Worm (Caenorhabditis elegans) whole organism, L1 larva: ENCODE measurements around the gene rpac-19.
A peak's percentile ranks its signal among the peaks of the same experiment; 100 is the strongest.

Experiments used
- C16A3.4 ChIP-seq: fragments of 150-350 bp; optimal IDR thresholded peaks from 2 replicates; lab custom pipeline; 2014; ENCODE audit warnings: missing biosample characterization, missing genetic modification characterization
- aha-1 ChIP-seq: fragments of 150-350 bp; optimal IDR thresholded peaks from 2 replicates; lab custom pipeline; 2014; ENCODE audit warnings: missing biosample characterization, missing genetic modification characterization
- blmp-1 ChIP-seq: fragments of 150-350 bp; optimal IDR thresholded peaks from 2 replicates; lab custom pipeline; 2014; ENCODE audit warnings: missing biosample characterization, missing genetic modification characterization
- ceh-63 ChIP-seq: fragments of 200-800 bp; sonication (Bioruptor generic); optimal IDR thresholded peaks from 2 replicates; lab custom pipeline; 2018; ENCODE audit warnings: mild to moderate bottlenecking, missing genetic modification characterization, missing compliant biosample characterization
- ceh-8 ChIP-seq: fragments of 200-800 bp; sonication (Bioruptor generic); optimal IDR thresholded peaks from 2 replicates; lab custom pipeline; 2018; ENCODE audit warnings: mild to moderate bottlenecking, missing genetic modification characterization, moderate library complexity, missing compliant biosample characterization
- ceh-82 ChIP-seq, 3 experiments: fragments of 150-350 bp in 1 of 3; sonication (generic microtip) in 2 of 3; optimal IDR thresholded peaks; 2 replicates each; lab custom pipeline; 2014 to 2017; ENCODE audit warnings: missing biosample characterization in 3 of 3, missing genetic modification characterization in 3 of 3
- ceh-88 ChIP-seq: fragments of 200-800 bp; sonication (Bioruptor generic); IDR thresholded peaks from 2 replicates; pipeline ENCODE4 v1.3.6; 2022; ENCODE audit warnings: missing genetic modification characterization, missing compliant biosample characterization
- dsc-1 ChIP-seq: sonication (generic microtip); optimal IDR thresholded peaks from 2 replicates; lab custom pipeline; 2016; ENCODE audit warnings: mild to moderate bottlenecking, missing genetic modification characterization, missing compliant biosample characterization
- efl-3 ChIP-seq: fragments of 200-800 bp; sonication (Bioruptor generic); optimal IDR thresholded peaks from 2 replicates; lab custom pipeline; 2018; ENCODE audit warnings: mild to moderate bottlenecking, missing genetic modification characterization, missing compliant biosample characterization
- egl-13 ChIP-seq: sonication (generic microtip); optimal IDR thresholded peaks from 2 replicates; lab custom pipeline; 2016; ENCODE audit warnings: missing genotype, missing genetic modification reagents, missing genetic modification characterization, missing compliant biosample characterization
- elt-2 ChIP-seq: sonication (generic microtip); optimal IDR thresholded peaks from 2 replicates; lab custom pipeline; 2016; ENCODE audit warnings: missing genetic modification characterization, mild to moderate bottlenecking, inconsistent platforms, missing compliant biosample characterization, missing genetic modification reagents
- ets-5 ChIP-seq: fragments of 200-800 bp; sonication (Bioruptor generic); IDR thresholded peaks from 2 replicates; pipeline ENCODE4 v1.3.6; 2022; ENCODE audit warnings: missing genetic modification characterization, missing compliant biosample characterization
- fos-1 ChIP-seq: fragments of 150-350 bp; optimal IDR thresholded peaks from 2 replicates; lab custom pipeline; 2014; ENCODE audit warnings: missing biosample characterization, missing genetic modification characterization
- hlh-17 ChIP-seq: fragments of 200-800 bp; sonication (Bioruptor generic); optimal IDR thresholded peaks from 2 replicates; lab custom pipeline; 2018; ENCODE audit warnings: missing genetic modification characterization, mild to moderate bottlenecking, missing compliant biosample characterization, moderate library complexity, borderline replicate concordance
- hlh-4 ChIP-seq: sonication (generic microtip); optimal IDR thresholded peaks from 2 replicates; lab custom pipeline; 2016; ENCODE audit warnings: mild to moderate bottlenecking, missing genetic modification characterization, missing compliant biosample characterization
- hpl-2 ChIP-seq: fragments of 150-350 bp; optimal IDR thresholded peaks from 2 replicates; lab custom pipeline; 2014; ENCODE audit warnings: missing biosample characterization, missing genetic modification reagents, missing genetic modification characterization
- irx-1 ChIP-seq: sonication (generic microtip); optimal IDR thresholded peaks from 2 replicates; lab custom pipeline; 2016; ENCODE audit warnings: missing genetic modification characterization, missing compliant biosample characterization
- isw-1 ChIP-seq: fragments of 200-800 bp; sonication (Bioruptor generic); IDR thresholded peaks from 2 replicates; pipeline ENCODE4 v1.3.6; 2022; ENCODE audit warnings: missing genetic modification characterization, missing compliant biosample characterization
- lin-14 ChIP-seq: fragments of 200-800 bp; sonication (Bioruptor generic); optimal IDR thresholded peaks from 2 replicates; lab custom pipeline; 2018; ENCODE audit warnings: mild to moderate bottlenecking, missing genetic modification characterization, moderate library complexity, missing compliant biosample characterization
- lin-35 ChIP-seq, 2 experiments: fragments of 150-350 bp; optimal IDR thresholded peaks; 2 replicates each; lab custom pipeline; 2014; ENCODE audit warnings: missing biosample characterization in 2 of 2, missing genetic modification characterization in 2 of 2, missing genetic modification reagents in 2 of 2
- lin-39 ChIP-seq: fragments of 150-350 bp; optimal IDR thresholded peaks from 2 replicates; lab custom pipeline; 2014; ENCODE audit warnings: missing biosample characterization, missing genetic modification reagents, missing genetic modification characterization
- lir-3 ChIP-seq: sonication (generic microtip); optimal IDR thresholded peaks from 2 replicates; lab custom pipeline; 2016; ENCODE audit warnings: mild to moderate bottlenecking, missing genetic modification characterization, moderate library complexity, missing compliant biosample characterization; ENCODE audit not compliant: poor library complexity
- lsy-2 ChIP-seq, 2 experiments: fragments of 150-350 bp; optimal IDR thresholded peaks; 2 replicates each; lab custom pipeline; 2014; ENCODE audit warnings: missing biosample characterization in 2 of 2, missing genetic modification characterization in 2 of 2
- mep-1 ChIP-seq: fragments of 150-350 bp; optimal IDR thresholded peaks from 2 replicates; lab custom pipeline; 2014; ENCODE audit warnings: missing biosample characterization, missing genetic modification characterization
- nhr-11 ChIP-seq: fragments of 150-350 bp; optimal IDR thresholded peaks from 2 replicates; lab custom pipeline; 2014; ENCODE audit warnings: missing biosample characterization, missing genetic modification characterization
- nhr-12 ChIP-seq: sonication (generic microtip); optimal IDR thresholded peaks from 2 replicates; lab custom pipeline; 2017; ENCODE audit warnings: missing biosample characterization, missing genetic modification characterization
- nhr-28 ChIP-seq: fragments of 150-350 bp; optimal IDR thresholded peaks from 2 replicates; lab custom pipeline; 2014; ENCODE audit warnings: missing biosample characterization, missing genetic modification characterization
- nhr-47 ChIP-seq: sonication (generic microtip); optimal IDR thresholded peaks from 2 replicates; lab custom pipeline; 2016; ENCODE audit warnings: mild to moderate bottlenecking, missing genetic modification characterization, moderate library complexity, missing compliant biosample characterization
- nhr-71 ChIP-seq: sonication (generic microtip); optimal IDR thresholded peaks from 2 replicates; lab custom pipeline; 2016; ENCODE audit warnings: mild to moderate bottlenecking, missing genetic modification characterization, moderate library complexity, missing compliant biosample characterization
- nhr-76 ChIP-seq: sonication (generic microtip); optimal IDR thresholded peaks from 2 replicates; lab custom pipeline; 2017; ENCODE audit warnings: missing biosample characterization, missing genetic modification characterization
- nhr-84 ChIP-seq: sonication (generic microtip); optimal IDR thresholded peaks from 2 replicates; lab custom pipeline; 2017; ENCODE audit warnings: missing biosample characterization, missing genetic modification characterization
- nhr-85 ChIP-seq: sonication (generic microtip); peaks from one replicate; lab custom pipeline; 2016; ENCODE audit warnings: missing genetic modification characterization, inconsistent platforms, missing compliant biosample characterization
- pag-3 ChIP-seq: sonication (generic microtip); optimal IDR thresholded peaks from 2 replicates; lab custom pipeline; 2017; ENCODE audit warnings: missing genetic modification characterization, mild to moderate bottlenecking, missing compliant biosample characterization, antibody characterized with exemption, borderline replicate concordance; ENCODE audit not compliant: insufficient read depth
- pqm-1 ChIP-seq: sonication (generic microtip); optimal IDR thresholded peaks from 3 replicates; lab custom pipeline; 2017; ENCODE audit warnings: missing biosample characterization, missing genetic modification characterization
- rnt-1 ChIP-seq: sonication (generic microtip); optimal IDR thresholded peaks from 2 replicates; lab custom pipeline; 2016; ENCODE audit warnings: mild to moderate bottlenecking, missing genetic modification characterization, moderate library complexity, missing compliant biosample characterization
- snpc-4 ChIP-seq: fragments of 150-350 bp; optimal IDR thresholded peaks from 2 replicates; lab custom pipeline; 2014; ENCODE audit warnings: missing biosample characterization, missing genetic modification characterization
- sup-37 ChIP-seq: fragments of 200-800 bp; sonication (Bioruptor generic); optimal IDR thresholded peaks from 2 replicates; lab custom pipeline; 2018; ENCODE audit warnings: mild to moderate bottlenecking, missing genetic modification characterization, missing compliant biosample characterization
- tbx-2 ChIP-seq: sonication (generic microtip); optimal IDR thresholded peaks from 2 replicates; lab custom pipeline; 2016; ENCODE audit warnings: missing genetic modification characterization, missing compliant biosample characterization
- unc-30 ChIP-seq: sonication (generic microtip); optimal IDR thresholded peaks from 2 replicates; lab custom pipeline; 2017; ENCODE audit warnings: missing biosample characterization, missing genetic modification characterization
- unc-62 ChIP-seq: fragments of 150-350 bp; optimal IDR thresholded peaks from 2 replicates; lab custom pipeline; 2014; ENCODE audit warnings: missing biosample characterization, missing genetic modification reagents, missing genetic modification characterization
- unc-98 ChIP-seq: fragments of 200-800 bp; sonication (Bioruptor generic); IDR thresholded peaks from 2 replicates; pipeline ENCODE4 v1.3.6; 2022; ENCODE audit warnings: missing genetic modification characterization, missing compliant biosample characterization
- vab-15 ChIP-seq: sonication (generic microtip); optimal IDR thresholded peaks from 2 replicates; lab custom pipeline; 2017; ENCODE audit warnings: missing genotype, mild to moderate bottlenecking, missing genetic modification characterization, missing compliant biosample characterization
- xbp-1 ChIP-seq: sonication (generic microtip); optimal IDR thresholded peaks from 2 replicates; lab custom pipeline; 2016; ENCODE audit warnings: missing genetic modification characterization, missing compliant biosample characterization
- zag-1 ChIP-seq: fragments of 150-350 bp; optimal IDR thresholded peaks from 2 replicates; lab custom pipeline; 2014; ENCODE audit warnings: missing biosample characterization, missing genetic modification characterization
- ztf-11 ChIP-seq, 2 experiments: sonication (generic microtip); optimal IDR thresholded peaks; 2 replicates each; lab custom pipeline; 2016 to 2017; ENCODE audit warnings: missing genetic modification characterization in 2 of 2, missing biosample characterization in 1 of 2, missing compliant biosample characterization in 1 of 2

The rpac-19 gene

ce11 chrIII:9620148-9620547 is 9.5 kb downstream of the rpac-19 start (continued):
- no peak for TF ChIP-seq elt-2
- TF ChIP-seq zag-1 (tag; lab: Kevin White, UChicago): no peak
- TF ChIP-seq tbx-2 (tag; lab: Kevin White, UChicago): peak; percentile 36
- TF ChIP-seq ceh-8 (GFP tag; lab: Kevin White, UChicago): no peak
- peak; percentile 20 for TF ChIP-seq xbp-1
- no peak for TF ChIP-seq isw-1 (GFP tag; lab: Robert Waterston, UW)
- peak; percentile 30 for TF ChIP-seq nhr-47 (tag; lab: Kevin White, UChicago)
- no peak for TF ChIP-seq efl-3 (GFP tag; lab: Kevin White, UChicago)
- peak; percentile 74 for TF ChIP-seq blmp-1 (tag; lab: Kevin White, UChicago)
- TF ChIP-seq snpc-4 (tag; lab: Kevin White, UChicago): no peak
- TF ChIP-seq nhr-28 (tag; lab: Kevin White, UChicago): no peak
- peak; percentile 80 for TF ChIP-seq lin-14
- no peak for TF ChIP-seq hlh-17 (GFP tag; lab: Kevin White, UChicago)
- TF ChIP-seq vab-15 (tag; lab: Kevin White, UChicago): no peak
- TF ChIP-seq pqm-1 (tag; lab: Kevin White, UChicago): no peak
- peak; percentile 87 for TF ChIP-seq dsc-1 (tag; lab: Kevin White, UChicago)
- no peak for TF ChIP-seq ztf-11 (tag; optimal IDR thresholded peaks at IDR 0.05; lab: Kevin White, UChicago)
- no peak for TF ChIP-seq ets-5 (GFP tag; lab: Robert Waterston, UW)
- no peak for TF ChIP-seq nhr-12 (tag; lab: Kevin White, UChicago)
- no peak for TF ChIP-seq aha-1 (tag; lab: Kevin White, UChicago)
- peak; percentile 85 for TF ChIP-seq rnt-1 (tag; lab: Kevin White, UChicago)
- TF ChIP-seq ceh-88 (GFP tag; lab: Robert Waterston, UW): no peak
- TF ChIP-seq nhr-84 (tag; lab: Kevin White, UChicago): no peak
- peak; percentile 83 for TF ChIP-seq nhr-71 (tag; lab: Kevin White, UChicago)
- TF ChIP-seq pag-3 (tag; lab: Kevin White, UChicago): no peak
- no peak for TF ChIP-seq hpl-2
- peak; percentile 31 for TF ChIP-seq mep-1 (tag; lab: Kevin White, UChicago)
- TF ChIP-seq unc-98 (GFP tag; lab: Robert Waterston, UW): no peak
- TF ChIP-seq fos-1 (tag; lab: Kevin White, UChicago): no peak
- no peak for TF ChIP-seq hlh-4 (tag; lab: Kevin White, UChicago)
- no peak for TF ChIP-seq ceh-63 (GFP tag; lab: Kevin White, UChicago)
- TF ChIP-seq lin-35 (GFP tag; optimal IDR thresholded peaks at IDR 0.05; lab: Kevin White, UChicago): peak; percentile 28 to 32
- no peak for TF ChIP-seq unc-30
- TF ChIP-seq nhr-11 (tag; lab: Kevin White, UChicago): no peak
- no peak for TF ChIP-seq unc-62 (GFP tag; lab: Kevin White, UChicago)
- peak; percentile 81 for TF ChIP-seq nhr-85 (tag; lab: Kevin White, UChicago)
- no peak for TF ChIP-seq egl-13 (tag; lab: Kevin White, UChicago)
- no peak for TF ChIP-seq ceh-82 (tag; optimal IDR thresholded peaks at IDR 0.05; lab: Kevin White, UChicago)
- TF ChIP-seq C16A3.4 (tag; lab: Kevin White, UChicago): no peak
- TF ChIP-seq lin-39 (tag; lab: Kevin White, UChicago): no peak
- no peak for TF ChIP-seq irx-1
- TF ChIP-seq lir-3: no peak
- TF ChIP-seq nhr-76 (tag; lab: Kevin White, UChicago): no peak
- TF ChIP-seq sup-37 (GFP tag; lab: Kevin White, UChicago): no peak
- TF ChIP-seq lsy-2 (tag; optimal IDR thresholded peaks at IDR 0.05; lab: Kevin White, UChicago): peak in 1 of 2 experiments; percentile 56
